Fruit fly (Drosophila melanogaster) whole organism, embryonic: ENCODE results near the gene CG45218.

Experiments
- Aef1 ChIP-seq: fragments of 200-800 bp; sonication (Bioruptor generic); IDR thresholded peaks from 3 replicates; pipeline ENCODE4 v1.3.6; 2022; ENCODE audit warnings: missing biosample characterization, missing genetic modification characterization
- Bteb2 ChIP-seq: fragments of 200-800 bp; sonication (Bioruptor generic); optimal IDR thresholded peaks from 2 replicates; lab custom pipeline; 2016; ENCODE audit warnings: missing biosample characterization, missing genetic modification characterization
- CG10431 ChIP-seq: fragments of 200-800 bp; sonication (Bioruptor generic); optimal IDR thresholded peaks from 3 replicates; lab custom pipeline; 2018; ENCODE audit warnings: missing biosample characterization, mild to moderate bottlenecking, missing genetic modification characterization
- CG10543 ChIP-seq: fragments of 200-800 bp; sonication (Bioruptor generic); optimal IDR thresholded peaks from 3 replicates; lab custom pipeline; 2017; ENCODE audit warnings: missing biosample characterization, mild to moderate bottlenecking, missing genetic modification characterization, moderate library complexity
- CG16779 ChIP-seq: fragments of 200-800 bp; sonication (Bioruptor generic); IDR thresholded peaks from 2 replicates; pipeline ENCODE4 v1.3.6; 2022; ENCODE audit warnings: missing biosample characterization, missing genetic modification characterization
- CG16815 ChIP-seq: fragments of 200-800 bp; sonication (Bioruptor generic); optimal IDR thresholded peaks from 3 replicates; lab custom pipeline; 2017; ENCODE audit warnings: missing biosample characterization, mild to moderate bottlenecking, missing genetic modification characterization
- CG17361 ChIP-seq: fragments of 200-800 bp; sonication (Bioruptor generic); IDR thresholded peaks from 3 replicates; pipeline ENCODE4 v1.3.6; 2022; ENCODE audit warnings: missing biosample characterization, missing genetic modification characterization
- CG17385 ChIP-seq: fragments of 200-800 bp; sonication (Bioruptor generic); optimal IDR thresholded peaks from 3 replicates; lab custom pipeline; 2018; ENCODE audit warnings: missing biosample characterization, mild to moderate bottlenecking, missing genetic modification characterization
- CG2202 ChIP-seq: fragments of 200-800 bp; sonication (Bioruptor generic); optimal IDR thresholded peaks from 2 replicates; lab custom pipeline; 2018; ENCODE audit warnings: missing biosample characterization, mild to moderate bottlenecking, missing genetic modification characterization
- CG31224 ChIP-seq: fragments of 200-800 bp; sonication (Bioruptor generic); IDR thresholded peaks from 2 replicates; pipeline ENCODE4 v1.3.6; 2022; ENCODE audit warnings: missing biosample characterization, missing genetic modification characterization
- CG4328 ChIP-seq: fragments of 200-800 bp; sonication (Bioruptor generic); optimal IDR thresholded peaks from 3 replicates; lab custom pipeline; 2017; ENCODE audit warnings: missing biosample characterization, missing genetic modification reagents, missing genetic modification characterization
- CG43689 ChIP-seq: fragments of 200-800 bp; sonication (Bioruptor generic); IDR thresholded peaks from 2 replicates; pipeline ENCODE4 v1.3.6; 2022; ENCODE audit warnings: missing biosample characterization, missing genetic modification characterization
- CG4854 ChIP-seq: fragments of 200-800 bp; sonication (Bioruptor generic); optimal IDR thresholded peaks from 2 replicates; lab custom pipeline; 2016; ENCODE audit warnings: missing biosample characterization, missing genetic modification characterization, inconsistent platforms
- CG5180 ChIP-seq: fragments of 200-800 bp; sonication (Bioruptor generic); optimal IDR thresholded peaks from 3 replicates; lab custom pipeline; 2017; ENCODE audit warnings: missing biosample characterization, missing genetic modification characterization, mild to moderate bottlenecking, moderate library complexity, missing genetic modification reagents
- CG5953 ChIP-seq: fragments of 200-800 bp; sonication (Bioruptor generic); IDR thresholded peaks from 2 replicates; pipeline ENCODE4 v1.3.6; 2022; ENCODE audit warnings: missing biosample characterization, missing genetic modification characterization
- CG6683 ChIP-seq: fragments of 200-800 bp; sonication (Bioruptor generic); optimal IDR thresholded peaks from 2 replicates; lab custom pipeline; 2017; ENCODE audit warnings: missing biosample characterization, mild to moderate bottlenecking, missing genetic modification characterization, missing genetic modification reagents
- CoRest ChIP-seq: fragments of 200-800 bp; sonication (Bioruptor generic); optimal IDR thresholded peaks from 3 replicates; lab custom pipeline; 2018; ENCODE audit warnings: missing biosample characterization, mild to moderate bottlenecking, missing genetic modification characterization, moderate library complexity
- Dip2 ChIP-seq: fragments of 200-800 bp; sonication (Bioruptor generic); IDR thresholded peaks from 2 replicates; pipeline ENCODE4 v1.3.6; 2022; ENCODE audit warnings: missing biosample characterization, missing genetic modification characterization
- Dip3 ChIP-seq: fragments of 200-800 bp; sonication (Bioruptor generic); optimal IDR thresholded peaks from 3 replicates; lab custom pipeline; 2016; ENCODE audit warnings: missing biosample characterization, missing genetic modification characterization
- Lim3 ChIP-seq: fragments of 200-800 bp; sonication (Bioruptor generic); IDR thresholded peaks from 2 replicates; pipeline ENCODE4 v1.3.6; 2022; ENCODE audit warnings: missing biosample characterization, missing genetic modification characterization
- Max ChIP-seq: fragments of 200-800 bp; sonication (Bioruptor generic); optimal IDR thresholded peaks from 2 replicates; lab custom pipeline; 2016; ENCODE audit warnings: missing biosample characterization, mild to moderate bottlenecking, missing genetic modification characterization
- Meics ChIP-seq: fragments of 200-800 bp; sonication (Bioruptor generic); optimal IDR thresholded peaks from 2 replicates; lab custom pipeline; 2017; ENCODE audit warnings: missing biosample characterization, mild to moderate bottlenecking, missing genetic modification characterization
- Neu2 ChIP-seq: fragments of 200-800 bp; sonication (Bioruptor generic); optimal IDR thresholded peaks from 3 replicates; lab custom pipeline; 2016; ENCODE audit warnings: missing biosample characterization, missing genetic modification characterization, borderline replicate concordance
- Opbp ChIP-seq: fragments of 200-800 bp; sonication (Bioruptor generic); IDR thresholded peaks from 3 replicates; pipeline ENCODE4 v1.3.6; 2022; ENCODE audit warnings: missing biosample characterization, missing genetic modification characterization; ENCODE audit not compliant: partially characterized antibody
- Optix ChIP-seq: fragments of 200-800 bp; sonication (Bioruptor generic); IDR thresholded peaks from 3 replicates; pipeline ENCODE4 v1.3.6; 2022; ENCODE audit warnings: missing biosample characterization, missing genetic modification characterization
- PHDP ChIP-seq: fragments of 200-800 bp; sonication (Bioruptor generic); optimal IDR thresholded peaks from 3 replicates; lab custom pipeline; 2018; ENCODE audit warnings: missing biosample characterization, mild to moderate bottlenecking, missing genetic modification characterization, moderate library complexity
- Spps ChIP-seq: fragments of 200-800 bp; sonication (Bioruptor generic); optimal IDR thresholded peaks from 2 replicates; lab custom pipeline; 2018; ENCODE audit warnings: missing biosample characterization, mild to moderate bottlenecking, missing genetic modification characterization
- Xbp1 ChIP-seq: fragments of 200-800 bp; sonication (Bioruptor generic); optimal IDR thresholded peaks from 3 replicates; lab custom pipeline; 2016; ENCODE audit warnings: missing biosample characterization, mild to moderate bottlenecking, missing genetic modification characterization
- al ChIP-seq: fragments of 200-800 bp; sonication (Bioruptor generic); IDR thresholded peaks from 2 replicates; pipeline ENCODE4 v1.3.6; 2022; ENCODE audit warnings: missing biosample characterization, missing genetic modification characterization
- ci ChIP-seq: fragments of 200-800 bp; sonication (Bioruptor generic); IDR thresholded peaks from 3 replicates; pipeline ENCODE4 v1.3.6; 2022; ENCODE audit warnings: missing biosample characterization, missing genetic modification characterization
- crol ChIP-seq: fragments of 200-800 bp; sonication (Bioruptor generic); IDR thresholded peaks from 2 replicates; pipeline ENCODE4 v1.3.6; 2022; ENCODE audit warnings: missing biosample characterization, missing genetic modification characterization
- dati ChIP-seq: fragments of 200-800 bp; sonication (Bioruptor generic); IDR thresholded peaks from 2 replicates; pipeline ENCODE4 v1.3.6; 2022; ENCODE audit warnings: missing biosample characterization, missing genetic modification characterization
- esg ChIP-seq: fragments of 200-800 bp; sonication (Bioruptor generic); conservative IDR thresholded peaks from 2 replicates; pipeline ENCODE4 v1.3.6; 2022; ENCODE audit warnings: missing biosample characterization, missing genetic modification characterization
- gsb-n ChIP-seq: fragments of 200-800 bp; sonication (Bioruptor generic); optimal IDR thresholded peaks from 3 replicates; lab custom pipeline; 2018; ENCODE audit warnings: missing biosample characterization, mild to moderate bottlenecking, missing genetic modification characterization
- hbn ChIP-seq: fragments of 200-800 bp; sonication (Bioruptor generic); IDR thresholded peaks from 2 replicates; pipeline ENCODE4 v1.3.6; 2022; ENCODE audit warnings: missing biosample characterization, missing genetic modification characterization; ENCODE audit not compliant: partially characterized antibody
- insv ChIP-seq, 2 experiments: fragments of 200-800 bp; sonication (Bioruptor generic); optimal IDR thresholded peaks; 3 replicates each; lab custom pipeline; 2016 to 2018; ENCODE audit warnings: missing biosample characterization in 2 of 2, missing genetic modification characterization in 2 of 2
- jing ChIP-seq: fragments of 200-800 bp; sonication (Bioruptor generic); optimal IDR thresholded peaks from 2 replicates; lab custom pipeline; 2018; ENCODE audit warnings: missing biosample characterization, mild to moderate bottlenecking, missing genetic modification characterization
- luna ChIP-seq: fragments of 200-800 bp; sonication (Bioruptor generic); optimal IDR thresholded peaks from 2 replicates; lab custom pipeline; 2016; ENCODE audit warnings: missing biosample characterization, missing genetic modification characterization
- nom ChIP-seq: fragments of 200-800 bp; sonication (Bioruptor generic); optimal IDR thresholded peaks from 2 replicates; lab custom pipeline; 2017; ENCODE audit warnings: missing biosample characterization, missing genetic modification characterization, mild to moderate bottlenecking, moderate library complexity, missing genetic modification reagents
- prd ChIP-seq, 3 experiments: fragments of >200 bp in 2 of 3; fragments of 200-800 bp in 1 of 3; sonication (Bioruptor generic) in 1 of 3; optimal IDR thresholded peaks in 2 of 3; IDR thresholded peaks in 1 of 3; 2 replicates in 2 of 3; 3 replicates in 1 of 3; pipeline versions ENCODE4 v1.3.6 to Lab custom; 2017 to 2022; ENCODE audit warnings: missing biosample characterization in 1 of 3, missing genetic modification characterization in 1 of 3
- pzg ChIP-seq: fragments of 200-800 bp; sonication (Bioruptor generic); optimal IDR thresholded peaks from 3 replicates; lab custom pipeline; 2018; ENCODE audit warnings: missing biosample characterization, mild to moderate bottlenecking, missing genetic modification characterization, moderate library complexity
- ranshi ChIP-seq: fragments of 200-800 bp; sonication (Bioruptor generic); IDR thresholded peaks from 2 replicates; pipeline ENCODE4 v1.3.6; 2022; ENCODE audit warnings: missing biosample characterization, missing genetic modification characterization
- sisA ChIP-seq: fragments of 200-800 bp; sonication (Bioruptor generic); IDR thresholded peaks from 2 replicates; pipeline ENCODE4 v1.3.6; 2022; ENCODE audit warnings: missing biosample characterization, missing genetic modification characterization
- so ChIP-seq: fragments of 200-800 bp; sonication (Bioruptor generic); IDR thresholded peaks from 3 replicates; pipeline ENCODE4 v1.3.6; 2022; ENCODE audit warnings: missing biosample characterization, missing genetic modification characterization
- stc ChIP-seq: fragments of 200-800 bp; sonication (Bioruptor generic); IDR thresholded peaks from 2 replicates; pipeline ENCODE4 v1.3.6; 2022; ENCODE audit warnings: missing biosample characterization, missing genetic modification characterization
- tna ChIP-seq: fragments of 200-800 bp; sonication (Bioruptor generic); IDR thresholded peaks from 2 replicates; pipeline ENCODE4 v1.3.6; 2022; ENCODE audit warnings: missing biosample characterization, missing genetic modification characterization; ENCODE audit not compliant: partially characterized antibody
- toy ChIP-seq: fragments of 200-800 bp; sonication (Bioruptor generic); IDR thresholded peaks from 2 replicates; pipeline ENCODE4 v1.3.6; 2022; ENCODE audit warnings: missing biosample characterization, missing genetic modification characterization
- unc-4 ChIP-seq: fragments of 200-800 bp; sonication (Bioruptor generic); IDR thresholded peaks from 2 replicates; pipeline ENCODE4 v1.3.6; 2022; ENCODE audit warnings: missing biosample characterization, missing genetic modification characterization; ENCODE audit not compliant: partially characterized antibody

The CG45218 gene

dm6 chr3R:15319912-15320746 lies 29.5 kb upstream of the CG45218 start, which contains the start of the genes CG6276 and CG44040 (continued):
- TF ChIP-seq CG16779 (GFP tag; lab: Robert Waterston, UW): no peak
- no peak for TF ChIP-seq CG31224
- peak; percentile 72 for TF ChIP-seq Meics (GFP tag; lab: Kevin White, UChicago)
- TF ChIP-seq Lim3 (GFP tag; lab: Robert Waterston, UW): no peak
- TF ChIP-seq CG6683 (GFP tag; lab: Kevin White, UChicago): peak; percentile 0
- TF ChIP-seq unc-4 (GFP tag; lab: Robert Waterston, UW): no peak
- peak; percentile 22; the same call in 1 of the 2 replicates for TF ChIP-seq esg (GFP tag; lab: Robert Waterston, UW)
- no peak for TF ChIP-seq tna
- peak; percentile 69 for TF ChIP-seq CG10543 (GFP tag; lab: Kevin White, UChicago)
- TF ChIP-seq CG4854 (GFP tag; lab: Kevin White, UChicago): peak; percentile 25
- TF ChIP-seq Dip2 (GFP tag; lab: Robert Waterston, UW): no peak
- peak; percentile 9; the same call in 1 of the 2 replicates for TF ChIP-seq al
- no peak for TF ChIP-seq Opbp (GFP tag; lab: Robert Waterston, UW)
- peak; percentile 28 for TF ChIP-seq pzg (GFP tag; lab: Kevin White, UChicago)
- no peak for TF ChIP-seq toy
- no peak for TF ChIP-seq crol (GFP tag; lab: Robert Waterston, UW)
- TF ChIP-seq stc (GFP tag; lab: Robert Waterston, UW): no peak
- peak; percentile 9 for TF ChIP-seq Dip3 (GFP tag; lab: Kevin White, UChicago)
- no peak for TF ChIP-seq CG10431 (GFP tag; lab: Kevin White, UChicago)
- TF ChIP-seq gsb-n: peak; percentile 2
- TF ChIP-seq CG43689: peak; percentile 43; the same call in 1 of the 2 replicates
- TF ChIP-seq Aef1 (GFP tag; lab: Robert Waterston, UW): no peak
- no peak for TF ChIP-seq CG5953
- no peak for TF ChIP-seq CG16815 (GFP tag; lab: Kevin White, UChicago)
- TF ChIP-seq Xbp1: peak; percentile 35
- TF ChIP-seq CG17361 (GFP tag; lab: Robert Waterston, UW): peak; percentile 67
- no peak for TF ChIP-seq sisA (GFP tag; lab: Robert Waterston, UW)
- TF ChIP-seq Bteb2 (GFP tag; lab: Kevin White, UChicago): no peak
- 0 out of 3 replicates have a peak, but pooled peaks have one; percentile 27 for TF ChIP-seq Optix (GFP tag; lab: Robert Waterston, UW)
- TF ChIP-seq prd (optimal IDR thresholded peaks at IDR 0.05; lab: Kevin White, UChicago): no peak
- TF ChIP-seq prd (GFP tag; IDR thresholded peaks at IDR 0.05; lab: Robert Waterston, UW): peak; percentile 32; the same call in 1 of the 3 replicates
- peak; percentile 62; the same call in 2 of the 3 replicates for TF ChIP-seq ci (GFP tag; lab: Robert Waterston, UW)
- TF ChIP-seq Neu2: no peak
- no peak for TF ChIP-seq CG4328 (GFP tag; lab: Kevin White, UChicago)
- TF ChIP-seq luna (GFP tag; lab: Kevin White, UChicago): peak; percentile 34
- TF ChIP-seq ranshi (GFP tag; lab: Robert Waterston, UW): peak; percentile 58
- 0 out of 2 replicates have a peak, but pooled peaks have one; percentile 15 for TF ChIP-seq dati (GFP tag; lab: Robert Waterston, UW)
- TF ChIP-seq nom (GFP tag; lab: Kevin White, UChicago): peak; percentile 15
- peak; percentile 27 for TF ChIP-seq PHDP (tag; lab: Kevin White, UChicago)
- TF ChIP-seq jing (GFP tag; lab: Kevin White, UChicago): no peak
- TF ChIP-seq CoRest (tag; lab: Kevin White, UChicago): peak; percentile 51
- TF ChIP-seq hbn (GFP tag; lab: Robert Waterston, UW): no peak
- TF ChIP-seq CG2202 (tag; lab: Kevin White, UChicago): no peak
- peak in 1 of 2 experiments; percentile 3 for TF ChIP-seq insv (GFP tag; optimal IDR thresholded peaks at IDR 0.05; lab: Kevin White, UChicago)
- TF ChIP-seq so (GFP tag; lab: Robert Waterston, UW): no peak
- TF ChIP-seq Spps (tag; lab: Kevin White, UChicago): no peak
- no peak for TF ChIP-seq CG17385 (GFP tag; lab: Kevin White, UChicago)
- no peak for TF ChIP-seq CG5180 (GFP tag; lab: Kevin White, UChicago)
- TF ChIP-seq Max (GFP tag; lab: Kevin White, UChicago): peak; percentile 11
